Worm (Caenorhabditis elegans) whole organism, L1 larva: Measurements from ENCODE around the gene F49F1.17.
A peak's percentile ranks its signal among the peaks of the same experiment; 100 is the strongest.

Experiments
- C34B4.2 ChIP-seq: sonication (generic microtip); optimal IDR thresholded peaks from 2 replicates; lab custom pipeline; 2017; ENCODE audit warnings: mild to moderate bottlenecking, missing genetic modification characterization, missing compliant biosample characterization
- F16B12.6 ChIP-seq: fragments of 150-350 bp; optimal IDR thresholded peaks from 2 replicates; lab custom pipeline; 2014; ENCODE audit warnings: missing biosample characterization, missing genetic modification characterization
- Y116A8C.19 ChIP-seq: sonication (generic microtip); optimal IDR thresholded peaks from 2 replicates; lab custom pipeline; 2016; ENCODE audit warnings: missing compliant biosample characterization, missing genetic modification characterization, borderline replicate concordance
- alr-1 ChIP-seq: fragments of 200-800 bp; sonication (Bioruptor generic); optimal IDR thresholded peaks from 2 replicates; lab custom pipeline; 2018; ENCODE audit warnings: borderline replicate concordance, mild to moderate bottlenecking, missing genetic modification characterization, missing compliant biosample characterization
- ceh-8 ChIP-seq: fragments of 200-800 bp; sonication (Bioruptor generic); optimal IDR thresholded peaks from 2 replicates; lab custom pipeline; 2018; ENCODE audit warnings: mild to moderate bottlenecking, missing genetic modification characterization, moderate library complexity, missing compliant biosample characterization
- ceh-82 ChIP-seq, 3 experiments: fragments of 150-350 bp in 1 of 3; sonication (generic microtip) in 2 of 3; optimal IDR thresholded peaks; 2 replicates each; lab custom pipeline; 2014 to 2017; ENCODE audit warnings: missing biosample characterization in 3 of 3, missing genetic modification characterization in 3 of 3
- ceh-90 ChIP-seq: sonication (generic microtip); optimal IDR thresholded peaks from 2 replicates; lab custom pipeline; 2016; ENCODE audit warnings: missing genetic modification characterization, missing compliant biosample characterization
- dpl-1 ChIP-seq, 3 experiments: fragments of 150-350 bp in 2 of 3; sonication (generic microtip) in 1 of 3; optimal IDR thresholded peaks; 2 replicates each; lab custom pipeline; 2014 to 2017; ENCODE audit warnings: missing biosample characterization in 3 of 3, missing genetic modification characterization in 3 of 3, missing genetic modification reagents in 3 of 3
- dsc-1 ChIP-seq: sonication (generic microtip); optimal IDR thresholded peaks from 2 replicates; lab custom pipeline; 2016; ENCODE audit warnings: mild to moderate bottlenecking, missing genetic modification characterization, missing compliant biosample characterization
- efl-1 ChIP-seq, 4 experiments: fragments of 150-350 bp; optimal IDR thresholded peaks in 3 of 4; peaks in 1 of 4; 1 replicate in 1 of 4; 2 replicates in 3 of 4; lab custom pipeline; 2014; ENCODE audit warnings: missing biosample characterization in 2 of 4, missing genetic modification characterization in 2 of 4, missing genetic modification reagents in 2 of 4
- egl-13 ChIP-seq: sonication (generic microtip); optimal IDR thresholded peaks from 2 replicates; lab custom pipeline; 2016; ENCODE audit warnings: missing genotype, missing genetic modification reagents, missing genetic modification characterization, missing compliant biosample characterization
- egl-27 ChIP-seq, 2 experiments: fragments of 150-350 bp in 1 of 2; sonication (generic microtip); optimal IDR thresholded peaks; 3 replicates each; lab custom pipeline; 2017 to 2018; ENCODE audit warnings: missing biosample characterization in 2 of 2, missing genetic modification characterization in 2 of 2, missing genetic modification reagents in 2 of 2
- elt-3 ChIP-seq, 6 experiments: fragments of 150-350 bp in 1 of 6; sonication (generic microtip); optimal IDR thresholded peaks; 2 replicates each; lab custom pipeline; 2017 to 2018; ENCODE audit warnings: missing biosample characterization in 6 of 6, missing genetic modification characterization in 6 of 6, inconsistent platforms in 1 of 6
- fos-1 ChIP-seq: fragments of 150-350 bp; optimal IDR thresholded peaks from 2 replicates; lab custom pipeline; 2014; ENCODE audit warnings: missing biosample characterization, missing genetic modification characterization
- irx-1 ChIP-seq: sonication (generic microtip); optimal IDR thresholded peaks from 2 replicates; lab custom pipeline; 2016; ENCODE audit warnings: missing genetic modification characterization, missing compliant biosample characterization
- isw-1 ChIP-seq: fragments of 200-800 bp; sonication (Bioruptor generic); IDR thresholded peaks from 2 replicates; pipeline ENCODE4 v1.3.6; 2022; ENCODE audit warnings: missing genetic modification characterization, missing compliant biosample characterization
- lin-14 ChIP-seq: fragments of 200-800 bp; sonication (Bioruptor generic); optimal IDR thresholded peaks from 2 replicates; lab custom pipeline; 2018; ENCODE audit warnings: mild to moderate bottlenecking, missing genetic modification characterization, moderate library complexity, missing compliant biosample characterization
- lin-15B ChIP-seq: fragments of 150-350 bp; sonication (generic microtip); optimal IDR thresholded peaks from 3 replicates; lab custom pipeline; 2014; ENCODE audit warnings: missing biosample characterization, missing genetic modification characterization
- lin-35 ChIP-seq, 2 experiments: fragments of 150-350 bp; optimal IDR thresholded peaks; 2 replicates each; lab custom pipeline; 2014; ENCODE audit warnings: missing biosample characterization in 2 of 2, missing genetic modification characterization in 2 of 2, missing genetic modification reagents in 2 of 2
- lin-39 ChIP-seq: fragments of 150-350 bp; optimal IDR thresholded peaks from 2 replicates; lab custom pipeline; 2014; ENCODE audit warnings: missing biosample characterization, missing genetic modification reagents, missing genetic modification characterization
- lsy-2 ChIP-seq, 2 experiments: fragments of 150-350 bp; optimal IDR thresholded peaks; 2 replicates each; lab custom pipeline; 2014; ENCODE audit warnings: missing biosample characterization in 2 of 2, missing genetic modification characterization in 2 of 2
- mab-9 ChIP-seq: fragments of 200-800 bp; sonication (Bioruptor generic); IDR thresholded peaks from 2 replicates; pipeline ENCODE4 v1.3.6; 2022; ENCODE audit warnings: missing genetic modification reagents, missing genetic modification characterization, missing compliant biosample characterization
- mep-1 ChIP-seq: fragments of 150-350 bp; optimal IDR thresholded peaks from 2 replicates; lab custom pipeline; 2014; ENCODE audit warnings: missing biosample characterization, missing genetic modification characterization
- nhr-11 ChIP-seq: fragments of 150-350 bp; optimal IDR thresholded peaks from 2 replicates; lab custom pipeline; 2014; ENCODE audit warnings: missing biosample characterization, missing genetic modification characterization
- nhr-20 ChIP-seq: sonication (generic microtip); optimal IDR thresholded peaks from 2 replicates; lab custom pipeline; 2016; ENCODE audit warnings: mild to moderate bottlenecking, missing genetic modification characterization, missing compliant biosample characterization
- nhr-47 ChIP-seq: sonication (generic microtip); optimal IDR thresholded peaks from 2 replicates; lab custom pipeline; 2016; ENCODE audit warnings: mild to moderate bottlenecking, missing genetic modification characterization, moderate library complexity, missing compliant biosample characterization
- nhr-71 ChIP-seq: sonication (generic microtip); optimal IDR thresholded peaks from 2 replicates; lab custom pipeline; 2016; ENCODE audit warnings: mild to moderate bottlenecking, missing genetic modification characterization, moderate library complexity, missing compliant biosample characterization
- nhr-76 ChIP-seq: sonication (generic microtip); optimal IDR thresholded peaks from 2 replicates; lab custom pipeline; 2017; ENCODE audit warnings: missing biosample characterization, missing genetic modification characterization
- nhr-84 ChIP-seq: sonication (generic microtip); optimal IDR thresholded peaks from 2 replicates; lab custom pipeline; 2017; ENCODE audit warnings: missing biosample characterization, missing genetic modification characterization
- nhr-85 ChIP-seq: sonication (generic microtip); peaks from one replicate; lab custom pipeline; 2016; ENCODE audit warnings: missing genetic modification characterization, inconsistent platforms, missing compliant biosample characterization
- nhr-90 ChIP-seq: sonication (generic microtip); optimal IDR thresholded peaks from 2 replicates; lab custom pipeline; 2016; ENCODE audit warnings: mild to moderate bottlenecking, missing genetic modification characterization, missing compliant biosample characterization; ENCODE audit not compliant: poor library complexity
- pag-3 ChIP-seq: sonication (generic microtip); optimal IDR thresholded peaks from 2 replicates; lab custom pipeline; 2017; ENCODE audit warnings: missing genetic modification characterization, mild to moderate bottlenecking, missing compliant biosample characterization, antibody characterized with exemption, borderline replicate concordance; ENCODE audit not compliant: insufficient read depth
- pax-3 ChIP-seq: fragments of 200-800 bp; sonication (Bioruptor generic); optimal IDR thresholded peaks from 2 replicates; lab custom pipeline; 2018; ENCODE audit warnings: mild to moderate bottlenecking, missing genetic modification characterization, moderate library complexity, missing compliant biosample characterization
- pqm-1 ChIP-seq: sonication (generic microtip); optimal IDR thresholded peaks from 3 replicates; lab custom pipeline; 2017; ENCODE audit warnings: missing biosample characterization, missing genetic modification characterization
- snpc-4 ChIP-seq: fragments of 150-350 bp; optimal IDR thresholded peaks from 2 replicates; lab custom pipeline; 2014; ENCODE audit warnings: missing biosample characterization, missing genetic modification characterization
- snu-23 ChIP-seq: sonication (generic microtip); optimal IDR thresholded peaks from 2 replicates; lab custom pipeline; 2016; ENCODE audit warnings: missing genetic modification characterization, missing compliant biosample characterization
- sup-37 ChIP-seq: fragments of 200-800 bp; sonication (Bioruptor generic); optimal IDR thresholded peaks from 2 replicates; lab custom pipeline; 2018; ENCODE audit warnings: mild to moderate bottlenecking, missing genetic modification characterization, missing compliant biosample characterization
- swsn-7 ChIP-seq: sonication (generic microtip); optimal IDR thresholded peaks from 2 replicates; lab custom pipeline; 2016; ENCODE audit warnings: missing genetic modification characterization, missing compliant biosample characterization
- tbx-2 ChIP-seq: sonication (generic microtip); optimal IDR thresholded peaks from 2 replicates; lab custom pipeline; 2016; ENCODE audit warnings: missing genetic modification characterization, missing compliant biosample characterization
- tlp-1 ChIP-seq: fragments of 150-350 bp; optimal IDR thresholded peaks from 2 replicates; lab custom pipeline; 2014; ENCODE audit warnings: missing biosample characterization, missing genetic modification characterization
- xbp-1 ChIP-seq: sonication (generic microtip); optimal IDR thresholded peaks from 2 replicates; lab custom pipeline; 2016; ENCODE audit warnings: missing genetic modification characterization, missing compliant biosample characterization

F49F1.17 gene

DNA sequence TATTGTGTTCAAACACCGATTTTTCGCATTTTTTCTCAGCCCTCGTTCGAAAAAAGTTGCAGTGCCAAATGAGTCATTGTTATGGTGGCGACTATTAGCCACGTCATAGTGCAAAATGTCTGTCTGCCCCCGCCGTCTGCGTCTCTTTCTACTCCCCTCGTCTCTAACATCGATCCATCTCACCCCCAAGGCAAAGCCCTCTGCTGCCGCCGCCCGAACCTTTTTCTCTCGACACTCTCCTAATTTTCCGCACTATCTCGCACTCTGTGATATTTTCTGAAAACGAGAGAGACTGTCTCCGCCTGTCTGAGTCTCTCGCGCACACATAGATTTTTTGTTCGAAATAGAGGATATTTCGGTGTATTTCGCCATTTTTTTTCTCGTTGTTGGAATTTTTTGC, 42.6 kb downstream of the F49F1.17 start (continued):
- TF ChIP-seq snu-23 (GFP tag; lab: Kevin White, UChicago) (peak; percentile 91), F16B12.6 (tag; lab: Kevin White, UChicago) (peak; percentile 46), pax-3 (peak; percentile 53), nhr-85 (tag; lab: Kevin White, UChicago) (peak; percentile 90), sup-37 (GFP tag; lab: Kevin White, UChicago) (no peak), lin-39 (peak; percentile 53), efl-1 (optimal IDR thresholded peaks at IDR 0.05; lab: Kevin White, UChicago) (peak; percentile 75 to 85), efl-1 (GFP tag; optimal IDR thresholded peaks at IDR 0.05 in 1 of 2; lab: Kevin White, UChicago) (peak; percentile 35 to 94), fos-1 (peak; percentile 71), snpc-4 (tag; lab: Kevin White, UChicago) (peak; percentile 42), nhr-71 (tag; lab: Kevin White, UChicago) (peak; percentile 92), lin-14 (peak; percentile 96), C34B4.2 (tag; lab: Kevin White, UChicago) (no peak), xbp-1 (peak; percentile 81), irx-1 (peak; percentile 38), egl-27 (tag; optimal IDR thresholded peaks at IDR 0.05; lab: Kevin White, UChicago) (peak; percentile 4 to 58), elt-3 (tag; optimal IDR thresholded peaks at IDR 0.05; lab: Kevin White, UChicago) (peak in 2 of 6 experiments; percentile 19 to 36), tbx-2 (tag; lab: Kevin White, UChicago) (peak; percentile 80), lin-15B (tag; lab: Kevin White, UChicago) (no peak), mep-1 (peak; percentile 67), pqm-1 (tag; lab: Kevin White, UChicago) (no peak), alr-1 (tag; lab: Kevin White, UChicago) (no peak), isw-1 (peak; percentile 71), pag-3 (no peak), nhr-11 (peak; percentile 40), nhr-90 (tag; lab: Kevin White, UChicago) (peak; percentile 68), Y116A8C.19 (tag; lab: Kevin White, UChicago) (no peak), nhr-47 (peak; percentile 87), swsn-7 (tag; lab: Kevin White, UChicago) (peak; percentile 88), mab-9 (GFP tag; lab: Robert Waterston, UW) (peak; percentile 56; the same call in 1 of the 2 replicates), tlp-1 (tag; lab: Kevin White, UChicago) (no peak)

DNA sequence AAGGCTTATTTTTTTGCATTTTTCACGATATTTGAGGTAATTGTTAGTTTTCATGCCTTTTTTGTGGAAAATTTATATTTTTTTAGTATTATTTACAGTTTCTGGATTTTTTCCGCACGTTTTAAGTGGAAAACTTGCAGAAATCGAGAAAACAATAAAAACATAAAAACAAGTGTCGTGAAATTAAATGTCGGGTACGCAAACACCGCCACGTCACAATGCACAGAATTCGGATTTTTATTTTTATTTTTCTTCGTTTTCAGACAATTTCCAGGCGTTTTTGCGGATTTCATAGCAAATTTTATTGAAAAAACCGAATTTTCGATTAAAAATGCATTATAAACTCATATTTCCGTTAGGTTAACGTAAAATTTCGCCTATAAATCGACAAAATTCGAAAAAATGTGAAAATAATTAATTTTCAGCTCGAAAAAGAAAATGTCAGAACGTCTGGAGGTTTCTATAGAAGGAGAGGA, 49.8 kb downstream of the F49F1.17 start, which contains the start of gene C35B1.2:
TSS of gene C35B1.2 (plus strand) at position 426 of the 476 bp plus-strand sequence.
- TF ChIP-seq isw-1 (no peak), dpl-1 (GFP tag; optimal IDR thresholded peaks at IDR 0.05; lab: Kevin White, UChicago) (peak; percentile 2 to 57 (median 54)), efl-1 (optimal IDR thresholded peaks at IDR 0.05; lab: Kevin White, UChicago) (peak; percentile 31 to 55), efl-1 (GFP tag; optimal IDR thresholded peaks at IDR 0.05 in 1 of 2; lab: Kevin White, UChicago) (peak; percentile 36 to 88), ceh-8 (GFP tag; lab: Kevin White, UChicago) (no peak), lin-39 (peak; percentile 28), dsc-1 (peak; percentile 29), nhr-20 (tag; lab: Kevin White, UChicago) (peak; percentile 11), xbp-1 (peak; percentile 29), ceh-90 (peak; percentile 24), nhr-47 (peak; percentile 43), lin-35 (GFP tag; optimal IDR thresholded peaks at IDR 0.05; lab: Kevin White, UChicago) (peak in 1 of 2 experiments; percentile 17), snu-23 (GFP tag; lab: Kevin White, UChicago) (peak; percentile 41), nhr-84 (tag; lab: Kevin White, UChicago) (no peak), nhr-76 (tag; lab: Kevin White, UChicago) (no peak), mep-1 (peak; percentile 43), nhr-85 (tag; lab: Kevin White, UChicago) (peak; percentile 63), F16B12.6 (tag; lab: Kevin White, UChicago) (peak; percentile 86), egl-13 (tag; lab: Kevin White, UChicago) (no peak), irx-1 (no peak), lsy-2 (tag; optimal IDR thresholded peaks at IDR 0.05; lab: Kevin White, UChicago) (peak; percentile 43 to 48), nhr-71 (tag; lab: Kevin White, UChicago) (peak; percentile 43), swsn-7 (tag; lab: Kevin White, UChicago) (peak; percentile 24), ceh-82 (tag; optimal IDR thresholded peaks at IDR 0.05; lab: Kevin White, UChicago) (no peak), C34B4.2 (tag; lab: Kevin White, UChicago) (no peak)
